Worm (Caenorhabditis elegans): ENCODE data around the gene cft-1.

cft-1 gene

ce11 chrV:5504295-5504694, 34.3 kb upstream of the cft-1 start:
- TF ChIP-seq nhr-25 (tag; optimal IDR thresholded peaks at IDR 0.05) (no peak), lsy-2 (tag; optimal IDR thresholded peaks at IDR 0.05) (no peak)

ce11 chrV:5504807-5505442, 33.7 kb upstream of the cft-1 start, which contains the start of the genes dnj-19 and nhr-47:
Gene dnj-19 (minus strand): TSS chrV:5504857.
Gene nhr-47 (plus strand): TSS chrV:5505253.
- TF ChIP-seq F13H6.1 (tag; optimal IDR thresholded peaks at IDR 0.05) (peak; percentile 88), lin-11 (tag; optimal IDR thresholded peaks at IDR 0.05) (peak; percentile 97), blmp-1 (tag; optimal IDR thresholded peaks at IDR 0.05; ENCODE audit: insufficient read depth) (peak; percentile 26), nhr-23 (tag; optimal IDR thresholded peaks at IDR 0.05) (no peak), ceh-82 (tag; optimal IDR thresholded peaks at IDR 0.05) (peak; percentile 50), gmeb-1 (tag; optimal IDR thresholded peaks at IDR 0.05) (peak; percentile 90), nhr-77 (tag; optimal IDR thresholded peaks at IDR 0.05) (no peak), ztf-4 (tag; optimal IDR thresholded peaks at IDR 0.05) (peak; percentile 66), lin-13 (GFP tag; optimal IDR thresholded peaks at IDR 0.05) (peak; percentile 83), nhr-6 (tag; optimal IDR thresholded peaks at IDR 0.05) (peak; percentile 56), mdl-1 (tag; optimal IDR thresholded peaks at IDR 0.05) (peak in 1 of 2 experiments; percentile 68), nhr-12 (tag; optimal IDR thresholded peaks at IDR 0.05) (peak; percentile 37), R02D3.7 (tag; optimal IDR thresholded peaks at IDR 0.05) (peak; percentile 36), C34F6.9 (tag; optimal IDR thresholded peaks at IDR 0.05) (peak; percentile 96), ztf-11 (tag; optimal IDR thresholded peaks at IDR 0.05) (no peak), lsy-2 (tag; optimal IDR thresholded peaks at IDR 0.05) (peak; percentile 89 to 93), mab-5 (tag; optimal IDR thresholded peaks at IDR 0.05) (peak; percentile 86), nhr-10 (tag; optimal IDR thresholded peaks at IDR 0.05) (peak; percentile 42), snpc-4 (tag; optimal IDR thresholded peaks at IDR 0.05) (peak; percentile 74), sem-4 (tag; optimal IDR thresholded peaks at IDR 0.05) (peak; percentile 84), unc-62 (GFP tag; optimal IDR thresholded peaks at IDR 0.05) (peak; percentile 22), egl-27 (tag; optimal IDR thresholded peaks at IDR 0.05) (peak; percentile 73), elt-1 (tag; optimal IDR thresholded peaks at IDR 0.05) (no peak), crh-2 (tag; optimal IDR thresholded peaks at IDR 0.05) (peak; percentile 93), skn-1 (tag; optimal IDR thresholded peaks at IDR 0.05) (no peak), mbf-1 (tag; optimal IDR thresholded peaks at IDR 0.05) (no peak), aly-2 (tag; optimal IDR thresholded peaks at IDR 0.05) (no peak), zag-1 (tag; optimal IDR thresholded peaks at IDR 0.05) (peak; percentile 43), ZK546.5 (tag; optimal IDR thresholded peaks at IDR 0.05) (no peak), nhr-237 (tag; optimal IDR thresholded peaks at IDR 0.05) (peak; percentile 7), ama-1 (optimal IDR thresholded peaks at IDR 0.05) (peak; percentile 7), unc-39 (tag; optimal IDR thresholded peaks at IDR 0.05) (no peak), fos-1 (tag; optimal IDR thresholded peaks at IDR 0.05) (peak; percentile 49), unc-55 (GFP tag; optimal IDR thresholded peaks at IDR 0.05) (peak; percentile 95), peb-1 (tag; optimal IDR thresholded peaks at IDR 0.05) (no peak), nhr-129 (tag; optimal IDR thresholded peaks at IDR 0.05) (peak; percentile 87), ceh-16 (tag; optimal IDR thresholded peaks at IDR 0.05) (peak; percentile 61), alr-1 (tag; optimal IDR thresholded peaks at IDR 0.05) (no peak), sma-3 (GFP tag; optimal IDR thresholded peaks at IDR 0.05) (peak; percentile 90), nhr-25 (tag; optimal IDR thresholded peaks at IDR 0.05) (peak; percentile 85), sma-9 (GFP tag; optimal IDR thresholded peaks at IDR 0.05) (peak; percentile 91), sma-9 (tag; optimal IDR thresholded peaks at IDR 0.05) (no peak), Y55F3AM.14 (GFP tag; optimal IDR thresholded peaks at IDR 0.05) (peak; percentile 99), nhr-21 (tag; optimal IDR thresholded peaks at IDR 0.05) (peak; percentile 81)

Data from whole organism, L2 larva.